Comparison of ENCODE assay signal across 2 fruit fly cellular contexts in genomic region chr2L:14245517-14245916, dm6.
TF ChIP-seq lines count a peak whose summit lies in the region.

No protein-coding gene starts in this region.

TF ChIP-seq in whole organism, embryonic, 481 proteins besides CTCF, POLR2A, EP300 and RAD21 (continued from another document and continues in another):
- 0 out of 2 replicates have a peak, but pooled peaks have one; percentile 7 for TF ChIP-seq Nf-YA (GFP tag; IDR thresholded peaks at IDR 0.05; lab: Robert Waterston, UW)
- TF ChIP-seq Hsf (GFP tag; optimal IDR thresholded peaks at IDR 0.05; lab: Kevin White, UChicago): peak; percentile 18
- no peak for TF ChIP-seq MESR4 (GFP tag; optimal IDR thresholded peaks at IDR 0.05; lab: Kevin White, UChicago)
- peak; percentile 54; the same call in 1 of the 2 replicates for TF ChIP-seq Drgx (GFP tag; IDR thresholded peaks at IDR 0.05; lab: Robert Waterston, UW)
- 0 out of 2 replicates have a peak, but pooled peaks have one; percentile 29 for TF ChIP-seq CG4730 (GFP tag; IDR thresholded peaks at IDR 0.05; lab: Robert Waterston, UW)
- peak; percentile 47 for TF ChIP-seq CG6689 (GFP tag; IDR thresholded peaks at IDR 0.05; lab: Robert Waterston, UW)
- peak; percentile 89 for TF ChIP-seq ATbp (GFP tag; optimal IDR thresholded peaks at IDR 0.05; lab: Kevin White, UChicago)
- TF ChIP-seq CG18619 (GFP tag; optimal IDR thresholded peaks at IDR 0.05; lab: Kevin White, UChicago): peak; percentile 40
- TF ChIP-seq pzg (GFP tag; optimal IDR thresholded peaks at IDR 0.05; lab: Kevin White, UChicago): no peak
- TF ChIP-seq Mrtf (GFP tag; IDR thresholded peaks at IDR 0.05; lab: Robert Waterston, UW): peak; percentile 26; the same call in 1 of the 3 replicates
- TF ChIP-seq Aef1 (GFP tag; IDR thresholded peaks at IDR 0.05; lab: Robert Waterston, UW): no peak
- TF ChIP-seq CG8281 (tag; optimal IDR thresholded peaks at IDR 0.05; lab: Kevin White, UChicago): peak; percentile 21
- TF ChIP-seq crc (GFP tag; optimal IDR thresholded peaks at IDR 0.05; lab: Kevin White, UChicago): no peak
- peak; percentile 24 for TF ChIP-seq CG5245 (GFP tag; optimal IDR thresholded peaks at IDR 0.05; lab: Kevin White, UChicago)
- TF ChIP-seq CoRest (tag; optimal IDR thresholded peaks at IDR 0.05; lab: Kevin White, UChicago): peak; percentile 48
- TF ChIP-seq bab2 (GFP tag; optimal IDR thresholded peaks at IDR 0.05; lab: Kevin White, UChicago): peak; percentile 4
- no peak for TF ChIP-seq yki (optimal IDR thresholded peaks at IDR 0.05; lab: Kevin White, UChicago)
- TF ChIP-seq CG8388 (GFP tag; optimal IDR thresholded peaks at IDR 0.05; lab: Kevin White, UChicago): peak; percentile 78
- peak; percentile 84 for TF ChIP-seq zfh1 (GFP tag; IDR thresholded peaks at IDR 0.05; lab: Robert Waterston, UW)
- TF ChIP-seq lov (optimal IDR thresholded peaks at IDR 0.05; lab: Kevin White, UChicago): no peak
- peak; percentile 75; the same call in 2 of the 3 replicates for TF ChIP-seq lov (GFP tag; IDR thresholded peaks at IDR 0.05; lab: Robert Waterston, UW)
- TF ChIP-seq scrt (GFP tag; optimal IDR thresholded peaks at IDR 0.05; lab: Kevin White, UChicago): no peak
- peak; percentile 55 for TF ChIP-seq dmrt11E (tag; optimal IDR thresholded peaks at IDR 0.05; lab: Kevin White, UChicago)
- peak; percentile 62 for TF ChIP-seq gsb-n (tag; optimal IDR thresholded peaks at IDR 0.05; lab: Kevin White, UChicago)
- peak; percentile 16 for TF ChIP-seq trem (tag; optimal IDR thresholded peaks at IDR 0.05; lab: Kevin White, UChicago)
- peak in 1 of 2 experiments; percentile 47 for TF ChIP-seq dpn (GFP tag; optimal IDR thresholded peaks at IDR 0.05; lab: Kevin White, UChicago)
- TF ChIP-seq Abd-B (GFP tag; optimal IDR thresholded peaks at IDR 0.05; lab: Kevin White, UChicago): peak; percentile 28
- TF ChIP-seq ewg (GFP tag; optimal IDR thresholded peaks at IDR 0.05; lab: Kevin White, UChicago): peak; percentile 68
- TF ChIP-seq CG30403 (GFP tag; optimal IDR thresholded peaks at IDR 0.05; lab: Kevin White, UChicago): peak; percentile 45
- no peak for TF ChIP-seq CG42726 (GFP tag; IDR thresholded peaks at IDR 0.05; lab: Robert Waterston, UW; ENCODE audit: partially characterized antibody)
- peak in 1 of 2 experiments; percentile 11 for TF ChIP-seq Pdp1 (GFP tag; optimal IDR thresholded peaks at IDR 0.05; lab: Kevin White, UChicago)
- TF ChIP-seq CG9437 (GFP tag; optimal IDR thresholded peaks at IDR 0.05; lab: Kevin White, UChicago): peak; percentile 43
- no peak for TF ChIP-seq Dref (GFP tag; IDR thresholded peaks at IDR 0.05; lab: Robert Waterston, UW)
- no peak for TF ChIP-seq btn (GFP tag; optimal IDR thresholded peaks at IDR 0.05; lab: Kevin White, UChicago)
- TF ChIP-seq chn (GFP tag; optimal IDR thresholded peaks at IDR 0.05; lab: Kevin White, UChicago): peak; percentile 23
- TF ChIP-seq CG18262 (tag; optimal IDR thresholded peaks at IDR 0.05; lab: Kevin White, UChicago): peak; percentile 64
- TF ChIP-seq Sox102F (GFP tag; optimal IDR thresholded peaks at IDR 0.05; lab: Kevin White, UChicago): peak; percentile 90
- peak; percentile 56 for TF ChIP-seq CG13424 (tag; optimal IDR thresholded peaks at IDR 0.05; lab: Kevin White, UChicago)
- peak; percentile 38 for TF ChIP-seq nerfin-1 (tag; optimal IDR thresholded peaks at IDR 0.05; lab: Kevin White, UChicago)
- no peak for TF ChIP-seq pan (optimal IDR thresholded peaks at IDR 0.05; lab: Kevin White, UChicago)
- TF ChIP-seq pan (GFP tag; optimal IDR thresholded peaks at IDR 0.05 in 1 of 2, IDR thresholded peaks at IDR 0.05 in 1 of 2): peak in 1 of 2 experiments; percentile 40
- no peak for TF ChIP-seq sc (optimal IDR thresholded peaks at IDR 0.05; lab: Kevin White, UChicago)
- TF ChIP-seq sc (GFP tag; optimal IDR thresholded peaks at IDR 0.05; lab: Kevin White, UChicago): peak; percentile 66
- peak; percentile 83 for TF ChIP-seq gem (tag; optimal IDR thresholded peaks at IDR 0.05; lab: Kevin White, UChicago)
- TF ChIP-seq CG15011 (GFP tag; optimal IDR thresholded peaks at IDR 0.05; lab: Kevin White, UChicago): no peak
- TF ChIP-seq dmrt99B (tag; optimal IDR thresholded peaks at IDR 0.05; lab: Kevin White, UChicago): peak; percentile 78
- peak; percentile 63; the same call in 1 of the 2 replicates for TF ChIP-seq sim (GFP tag; IDR thresholded peaks at IDR 0.05; lab: Robert Waterston, UW)
- peak; percentile 69 for TF ChIP-seq dati (GFP tag; IDR thresholded peaks at IDR 0.05; lab: Robert Waterston, UW)
- peak; percentile 25; the same call in 1 of the 2 replicates for TF ChIP-seq ssp (GFP tag; IDR thresholded peaks at IDR 0.05; lab: Robert Waterston, UW)
- TF ChIP-seq dysf (GFP tag; IDR thresholded peaks at IDR 0.05; lab: Robert Waterston, UW): peak; percentile 49; the same call in 1 of the 3 replicates
- no peak for TF ChIP-seq Hmx (GFP tag; optimal IDR thresholded peaks at IDR 0.05; lab: Kevin White, UChicago)
- peak; percentile 53 for TF ChIP-seq Xbp1 (GFP tag; optimal IDR thresholded peaks at IDR 0.05; lab: Kevin White, UChicago)
- TF ChIP-seq phol (tag; optimal IDR thresholded peaks at IDR 0.05; lab: Kevin White, UChicago): peak; percentile 59
- TF ChIP-seq CG8089 (GFP tag; optimal IDR thresholded peaks at IDR 0.05; lab: Kevin White, UChicago): peak; percentile 5
- TF ChIP-seq Oli (tag; optimal IDR thresholded peaks at IDR 0.05; lab: Kevin White, UChicago): peak; percentile 70
- TF ChIP-seq Antp (GFP tag; optimal IDR thresholded peaks at IDR 0.05; lab: Kevin White, UChicago): peak; percentile 30
- no peak for TF ChIP-seq CG34422 (GFP tag; IDR thresholded peaks at IDR 0.05; lab: Robert Waterston, UW)
- 0 out of 2 replicates have a peak, but pooled peaks have one; percentile 24 for TF ChIP-seq E2f2 (GFP tag; IDR thresholded peaks at IDR 0.05; lab: Robert Waterston, UW)
- TF ChIP-seq ttk (GFP tag; IDR thresholded peaks at IDR 0.05; lab: Robert Waterston, UW): peak; percentile 70
- TF ChIP-seq ato (GFP tag; IDR thresholded peaks at IDR 0.05; lab: Robert Waterston, UW; ENCODE audit: partially characterized antibody): no peak
- TF ChIP-seq vvl (GFP tag; IDR thresholded peaks at IDR 0.05; lab: Robert Waterston, UW): peak; percentile 39
- peak; percentile 61 for TF ChIP-seq D19A (tag; optimal IDR thresholded peaks at IDR 0.05; lab: Kevin White, UChicago)
- TF ChIP-seq H2.0 (GFP tag; IDR thresholded peaks at IDR 0.05; lab: Robert Waterston, UW): 0 out of 2 replicates have a peak, but pooled peaks have one; percentile 14
- peak; percentile 74 for TF ChIP-seq unpg (GFP tag; optimal IDR thresholded peaks at IDR 0.05; lab: Kevin White, UChicago)

TF ChIP-seq in whole organism, prepupa, 60 proteins besides CTCF, POLR2A, EP300 and RAD21 (continued from another document):
- peak; percentile 11 for TF ChIP-seq cyc (GFP tag; optimal IDR thresholded peaks at IDR 0.05; lab: Kevin White, UChicago)
- TF ChIP-seq lz (GFP tag; optimal IDR thresholded peaks at IDR 0.05; lab: Kevin White, UChicago): peak; percentile 19
- TF ChIP-seq CG10669 (GFP tag; optimal IDR thresholded peaks at IDR 0.05; lab: Kevin White, UChicago): no peak
- no peak for TF ChIP-seq Hr38 (GFP tag; optimal IDR thresholded peaks at IDR 0.05; lab: Kevin White, UChicago)
- TF ChIP-seq Ets96B (tag; optimal IDR thresholded peaks at IDR 0.05; lab: Kevin White, UChicago): no peak
- no peak for TF ChIP-seq ss (GFP tag; optimal IDR thresholded peaks at IDR 0.05; lab: Kevin White, UChicago)
- no peak for TF ChIP-seq Eip75B (GFP tag; optimal IDR thresholded peaks at IDR 0.05; lab: Kevin White, UChicago)
- peak; percentile 23 for TF ChIP-seq esn (GFP tag; optimal IDR thresholded peaks at IDR 0.05; lab: Kevin White, UChicago)
- no peak for TF ChIP-seq CG11762 (GFP tag; optimal IDR thresholded peaks at IDR 0.05; lab: Kevin White, UChicago; ENCODE audit: insufficient read depth)
- no peak for TF ChIP-seq fd59A (GFP tag; optimal IDR thresholded peaks at IDR 0.05; lab: Kevin White, UChicago)
- TF ChIP-seq CG1621 (tag; optimal IDR thresholded peaks at IDR 0.05; lab: Kevin White, UChicago): no peak
- peak; percentile 55 for TF ChIP-seq Hr39 (GFP tag; optimal IDR thresholded peaks at IDR 0.05; lab: Kevin White, UChicago)
- TF ChIP-seq dsx (GFP tag; optimal IDR thresholded peaks at IDR 0.05; lab: Kevin White, UChicago; ENCODE audit: poor library complexity, severe bottlenecking): no peak
- no peak for TF ChIP-seq CG11902 (GFP tag; optimal IDR thresholded peaks at IDR 0.05; lab: Kevin White, UChicago)
- no peak for TF ChIP-seq CG8632 (GFP tag; optimal IDR thresholded peaks at IDR 0.05; lab: Kevin White, UChicago)
- no peak for TF ChIP-seq salr (GFP tag; optimal IDR thresholded peaks at IDR 0.05; lab: Kevin White, UChicago)
- TF ChIP-seq Sox102F (GFP tag; optimal IDR thresholded peaks at IDR 0.05; lab: Kevin White, UChicago): no peak
- peak; percentile 45 for TF ChIP-seq CG3919 (GFP tag; optimal IDR thresholded peaks at IDR 0.05; lab: Kevin White, UChicago)
- TF ChIP-seq CG7368 (GFP tag; optimal IDR thresholded peaks at IDR 0.05; lab: Kevin White, UChicago): no peak
- TF ChIP-seq CG3032 (tag; optimal IDR thresholded peaks at IDR 0.05; lab: Kevin White, UChicago): no peak
- no peak for TF ChIP-seq Smox (GFP tag; optimal IDR thresholded peaks at IDR 0.05; lab: Kevin White, UChicago)
- TF ChIP-seq CG6792 (GFP tag; optimal IDR thresholded peaks at IDR 0.05; lab: Kevin White, UChicago): peak; percentile 57
- peak; percentile 33 for TF ChIP-seq pdm3 (GFP tag; optimal IDR thresholded peaks at IDR 0.05; lab: Kevin White, UChicago)
- TF ChIP-seq dac (GFP tag; optimal IDR thresholded peaks at IDR 0.05; lab: Kevin White, UChicago): peak; percentile 25
- peak; percentile 63 for TF ChIP-seq CG8119 (GFP tag; IDR thresholded peaks at IDR 0.05; lab: Robert Waterston, UW)
- peak; percentile 15 for TF ChIP-seq net (GFP tag; optimal IDR thresholded peaks at IDR 0.05; lab: Kevin White, UChicago)
